Fruit fly (Drosophila melanogaster) whole organism, wandering third instar larva: Measurements from ENCODE around the gene Dnali1.

Experiments
- Abd-B ChIP-seq: fragments of >200 bp; optimal IDR thresholded peaks from 2 replicates; lab custom pipeline; 2017; ENCODE audit warnings: missing biosample characterization, missing genetic modification characterization
- CG32264 ChIP-seq: fragments of 200-800 bp; sonication (Bioruptor generic); optimal IDR thresholded peaks from 2 replicates; lab custom pipeline; 2016; ENCODE audit warnings: missing biosample characterization, missing genetic modification characterization
- CG9705 ChIP-seq: fragments of 200-800 bp; sonication (Bioruptor generic); optimal IDR thresholded peaks from 2 replicates; lab custom pipeline; 2018; ENCODE audit warnings: missing biosample characterization, mild to moderate bottlenecking, missing genetic modification characterization
- CrebA ChIP-seq: fragments of 200-800 bp; sonication (Bioruptor generic); optimal IDR thresholded peaks from 2 replicates; lab custom pipeline; 2016; ENCODE audit warnings: missing biosample characterization, mild to moderate bottlenecking, missing genetic modification characterization, borderline replicate concordance
- Dfd ChIP-seq: fragments of >200 bp; optimal IDR thresholded peaks from 2 replicates; lab custom pipeline; 2017; ENCODE audit warnings: missing biosample characterization, missing genetic modification characterization
- Dif ChIP-seq: fragments of 200-275, 200-300 bp; sonication (Bioruptor generic); optimal IDR thresholded peaks from 2 replicates; lab custom pipeline; 2018; ENCODE audit warnings: missing biosample characterization, missing genetic modification characterization; ENCODE audit not compliant: partially characterized antibody
- GATAd ChIP-seq: sonication (Bioruptor generic); optimal IDR thresholded peaks from 2 replicates; lab custom pipeline; 2016; ENCODE audit warnings: missing biosample characterization, missing genetic modification characterization
- HLH106 ChIP-seq: fragments of 200-800 bp; optimal IDR thresholded peaks from 3 replicates; lab custom pipeline; 2019; ENCODE audit warnings: missing biosample characterization, mild to moderate bottlenecking, missing genetic modification characterization, moderate library complexity
- Hnf4 ChIP-seq: fragments of 200-800 bp; sonication (Bioruptor generic); optimal IDR thresholded peaks from 2 replicates; lab custom pipeline; 2016; ENCODE audit warnings: missing biosample characterization, mild to moderate bottlenecking, missing genetic modification characterization
- Hr78 ChIP-seq: fragments of >200 bp; optimal IDR thresholded peaks from 2 replicates; lab custom pipeline; 2017; ENCODE audit warnings: missing biosample characterization, missing genetic modification characterization
- Hr83 ChIP-seq: fragments of 200-300 bp; sonication (Bioruptor generic); optimal IDR thresholded peaks from 2 replicates; lab custom pipeline; 2016; ENCODE audit warnings: missing biosample characterization, mild to moderate bottlenecking, missing genetic modification characterization, moderate library complexity; ENCODE audit not compliant: poor library complexity, severe bottlenecking
- Jra ChIP-seq: sonication (Bioruptor generic); optimal IDR thresholded peaks from 2 replicates; lab custom pipeline; 2016; ENCODE audit warnings: missing biosample characterization, missing genetic modification characterization
- Mio ChIP-seq: sonication (Bioruptor generic); optimal IDR thresholded peaks from 2 replicates; lab custom pipeline; 2016; ENCODE audit warnings: missing biosample characterization, missing genetic modification characterization
- Myc ChIP-seq: fragments of >200 bp; optimal IDR thresholded peaks from 2 replicates; lab custom pipeline; 2017
- N ChIP-seq: fragments of >200 bp; optimal IDR thresholded peaks from 2 replicates; lab custom pipeline; 2018; ENCODE audit warnings: missing biosample characterization, missing external identifiers, missing genetic modification characterization
- OdsH ChIP-seq: fragments of 200-800 bp; sonication (Bioruptor generic); optimal IDR thresholded peaks from 2 replicates; lab custom pipeline; 2016; ENCODE audit warnings: missing biosample characterization, mild to moderate bottlenecking, missing genetic modification characterization
- Sp1 ChIP-seq: fragments of 200-800 bp; sonication (Bioruptor generic); optimal IDR thresholded peaks from 3 replicates; lab custom pipeline; 2019; ENCODE audit warnings: missing biosample characterization, mild to moderate bottlenecking, missing genetic modification characterization, moderate library complexity
- Vsx2 ChIP-seq: fragments of 200-300, 225-300 bp; sonication (Bioruptor generic); optimal IDR thresholded peaks from 2 replicates; lab custom pipeline; 2018; ENCODE audit warnings: missing biosample characterization, missing genetic modification characterization; ENCODE audit not compliant: partially characterized antibody
- br ChIP-seq: fragments of 200-800 bp; sonication (Bioruptor generic); optimal IDR thresholded peaks from 2 replicates; lab custom pipeline; 2016; ENCODE audit warnings: missing biosample characterization, missing genetic modification characterization
- brk ChIP-seq: fragments of 200-800 bp; sonication (Bioruptor generic); optimal IDR thresholded peaks from 2 replicates; lab custom pipeline; 2016; ENCODE audit warnings: missing biosample characterization, mild to moderate bottlenecking, missing genetic modification characterization
- dl ChIP-seq, 2 experiments: fragments of 175-275, 200-275 bp in 1 of 2; fragments of 200-275 bp in 1 of 2; sonication (Bioruptor generic); optimal IDR thresholded peaks; lab custom pipeline; 2018; ENCODE audit warnings: mild to moderate bottlenecking in 2 of 2, missing biosample characterization in 2 of 2, missing genetic modification characterization in 2 of 2, moderate library complexity in 2 of 2; ENCODE audit not compliant: partially characterized antibody in 2 of 2, insufficient read depth in 1 of 2
- dmrt93B ChIP-seq: fragments of 200-800 bp; sonication (Bioruptor generic); optimal IDR thresholded peaks from 2 replicates; lab custom pipeline; 2018; ENCODE audit warnings: missing biosample characterization, mild to moderate bottlenecking, missing genetic modification characterization
- dsf ChIP-seq: sonication (Bioruptor generic); optimal IDR thresholded peaks from 2 replicates; lab custom pipeline; 2016; ENCODE audit warnings: missing biosample characterization, missing genetic modification characterization, borderline replicate concordance
- ey ChIP-seq: fragments of 200-800 bp; sonication (Bioruptor generic); optimal IDR thresholded peaks from 2 replicates; lab custom pipeline; 2016; ENCODE audit warnings: missing biosample characterization, missing genetic modification characterization
- foxo ChIP-seq, 2 experiments: fragments of 200-800 bp; sonication (Bioruptor generic); optimal IDR thresholded peaks; 2 replicates in 1 of 2; 3 replicates in 1 of 2; lab custom pipeline; 2016 to 2017; ENCODE audit warnings: missing biosample characterization in 2 of 2, missing genetic modification characterization in 2 of 2
- fru ChIP-seq: fragments of 200-800 bp; sonication (Bioruptor generic); optimal IDR thresholded peaks from 3 replicates; lab custom pipeline; 2016; ENCODE audit warnings: missing biosample characterization, mild to moderate bottlenecking, missing genetic modification characterization
- h ChIP-seq: fragments of 200-800 bp; sonication (Bioruptor generic); optimal IDR thresholded peaks from 3 replicates; lab custom pipeline; 2016; ENCODE audit warnings: missing biosample characterization, mild to moderate bottlenecking, missing genetic modification characterization
- jim ChIP-seq: fragments of 175-275, 200-325 bp; sonication (Bioruptor generic); optimal IDR thresholded peaks from 2 replicates; lab custom pipeline; 2016; ENCODE audit warnings: missing biosample characterization, mild to moderate bottlenecking, missing genetic modification characterization
- lola ChIP-seq: fragments of >200 bp; optimal IDR thresholded peaks from 2 replicates; lab custom pipeline; 2017; ENCODE audit warnings: missing biosample characterization, missing genetic modification characterization
- pan ChIP-seq: fragments of >200 bp; optimal IDR thresholded peaks from 2 replicates; lab custom pipeline; 2017
- psq ChIP-seq: fragments of 200-800 bp; sonication (Bioruptor generic); optimal IDR thresholded peaks from 3 replicates; lab custom pipeline; 2017; ENCODE audit warnings: missing biosample characterization, mild to moderate bottlenecking, missing genetic modification characterization, moderate library complexity
- rgr ChIP-seq: fragments of 200-800 bp; sonication (Bioruptor generic); optimal IDR thresholded peaks from 3 replicates; lab custom pipeline; 2016; ENCODE audit warnings: missing biosample characterization, mild to moderate bottlenecking, missing genetic modification characterization
- sv ChIP-seq: fragments of 200-800 bp; sonication (Bioruptor generic); optimal IDR thresholded peaks from 3 replicates; lab custom pipeline; 2016; ENCODE audit warnings: missing biosample characterization, missing genetic modification characterization
- tai ChIP-seq: sonication (Bioruptor generic); optimal IDR thresholded peaks from 2 replicates; lab custom pipeline; 2016; ENCODE audit warnings: missing biosample characterization, missing genetic modification characterization
- usp ChIP-seq: fragments of >200 bp; optimal IDR thresholded peaks from 2 replicates; lab custom pipeline; 2017; ENCODE audit warnings: missing biosample characterization, missing genetic modification characterization
- woc ChIP-seq: sonication (Bioruptor generic); optimal IDR thresholded peaks from 2 replicates; lab custom pipeline; 2016; ENCODE audit warnings: missing biosample characterization, mild to moderate bottlenecking, missing genetic modification characterization

Dnali1 gene

DNA sequence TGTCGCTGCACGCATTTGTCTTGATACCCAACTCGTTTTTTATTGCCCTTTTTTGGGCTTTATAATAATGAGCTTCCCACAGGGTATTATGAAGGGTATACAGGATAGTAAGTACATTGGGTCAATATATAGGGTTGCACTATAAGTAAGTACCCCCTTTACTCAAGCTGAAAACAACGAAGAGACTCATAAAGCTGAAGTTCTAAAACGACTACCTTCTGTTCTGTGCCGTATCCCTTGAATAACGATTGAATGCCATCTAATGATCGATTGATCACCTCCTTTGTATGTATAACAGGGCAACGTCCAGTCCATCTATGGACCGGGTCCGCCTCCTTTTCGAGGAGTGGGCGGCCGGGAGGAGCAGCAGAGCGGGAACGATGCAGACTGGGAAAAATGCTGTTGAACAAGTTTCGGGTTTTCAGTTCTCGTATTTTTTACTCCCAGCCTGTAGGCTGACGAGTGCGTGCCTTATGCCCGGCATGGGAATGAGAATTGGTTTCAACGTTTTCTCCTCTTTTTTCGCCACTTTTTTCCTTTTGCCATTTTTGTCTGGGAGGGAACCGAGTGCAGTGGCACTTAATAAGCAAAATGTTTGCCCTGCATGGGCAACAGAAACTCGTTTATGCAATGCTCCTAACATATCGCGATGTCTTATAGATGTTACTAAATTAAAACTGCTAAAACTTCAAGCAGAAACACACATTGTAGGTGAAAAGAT, 33.4 kb downstream of the Dnali1 start (continued):
- TF ChIP-seq Vsx2 (GFP tag; lab: Kevin White, UChicago) (peak; percentile 24), Jra (no peak), Hr78 (no peak), woc (peak; percentile 97)
- TF ChIP-seq, all 38 proteins: peak for 16

DNA sequence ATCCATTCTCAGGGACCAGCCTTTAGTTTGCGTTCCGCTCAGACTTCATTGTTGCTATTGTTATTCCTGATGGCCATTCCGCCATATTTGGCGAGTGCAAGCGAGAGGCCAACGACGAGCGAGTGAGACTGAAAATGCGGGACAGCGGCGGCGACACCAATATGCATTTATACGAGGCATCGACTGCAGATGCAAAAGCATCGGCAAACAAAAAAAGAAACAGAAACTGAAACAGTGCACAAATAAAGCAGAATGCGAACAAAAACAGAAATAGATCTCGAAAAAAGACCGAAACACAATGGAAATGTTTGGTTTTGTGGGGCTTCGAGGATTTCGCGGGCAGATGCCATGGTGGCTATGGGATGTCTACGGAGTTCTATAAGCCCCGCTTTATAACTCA, 34.0 kb downstream of the Dnali1 start:
- TF ChIP-seq CrebA (GFP tag; lab: Kevin White, UChicago): no peak
- TF ChIP-seq psq: peak; percentile 77

DNA sequence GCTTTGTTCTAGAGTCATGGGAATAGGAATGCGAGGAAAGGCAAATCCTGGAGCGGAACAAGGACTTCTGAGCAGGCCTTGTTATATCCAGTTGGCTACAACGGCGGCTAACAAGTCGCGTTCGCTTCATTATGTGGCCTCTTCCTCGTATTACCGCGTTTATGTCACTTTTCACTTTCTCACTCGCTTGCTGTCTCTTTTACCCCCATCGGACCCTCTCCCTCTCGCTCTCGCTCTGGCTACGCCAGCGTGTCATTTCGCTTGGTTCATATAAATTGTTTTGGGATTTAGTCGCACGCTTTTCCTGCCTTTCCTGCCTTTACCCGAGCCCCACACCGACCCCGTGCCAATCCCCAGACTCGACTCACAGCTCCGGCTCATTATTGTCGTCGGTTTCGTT, 36.8 kb downstream of the Dnali1 start:
- TF ChIP-seq sv (no peak), Jra (no peak), foxo (GFP tag; optimal IDR thresholded peaks at IDR 0.05; lab: Kevin White, UChicago) (no peak), HLH106 (tag; lab: Kevin White, UChicago) (no peak), CrebA (GFP tag; lab: Kevin White, UChicago) (no peak), Myc (lab: Kevin White, UChicago) (no peak)

DNA sequence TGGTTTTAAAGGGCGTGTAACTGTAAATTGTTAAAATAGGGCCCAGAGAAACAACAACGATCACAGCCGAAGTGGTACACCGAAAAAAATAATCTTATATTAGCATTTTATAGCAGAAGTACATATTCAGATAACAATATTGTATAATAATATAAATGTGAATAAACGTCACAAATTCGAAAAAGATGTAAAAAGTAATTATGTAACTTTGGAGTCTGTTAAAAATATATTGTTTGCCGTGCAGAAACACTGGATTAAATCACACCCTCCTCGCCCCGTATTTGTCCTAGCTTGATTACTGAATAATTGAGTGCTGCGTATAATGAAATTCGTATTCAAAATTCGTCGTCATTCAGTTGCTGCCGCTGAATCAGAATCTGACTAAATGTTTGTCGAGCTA, 37.9 kb downstream of the Dnali1 start:
- no peak for TF ChIP-seq Myc (lab: Kevin White, UChicago)
- peak; percentile 1 for TF ChIP-seq rgr (GFP tag; lab: Kevin White, UChicago)

DNA sequence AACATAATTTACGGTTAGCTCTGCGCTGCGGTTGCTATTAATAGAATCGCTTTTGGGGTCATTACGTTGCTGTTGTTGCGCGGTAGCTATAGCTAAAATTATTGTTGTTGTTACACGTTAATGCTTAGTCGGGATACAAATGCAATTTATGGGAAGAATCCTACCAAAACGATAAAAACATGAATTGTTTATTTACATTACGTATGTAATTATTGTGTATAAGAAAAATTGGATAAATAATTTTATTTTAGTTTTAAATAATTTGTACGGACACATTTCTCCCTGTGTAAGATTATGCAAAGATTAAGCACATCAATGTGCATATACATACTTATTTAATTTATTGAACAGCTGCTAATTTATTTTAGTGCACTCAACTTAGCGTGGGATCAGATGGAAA, 41.2 kb downstream of the Dnali1 start:
- TF ChIP-seq dl (GFP tag; optimal IDR thresholded peaks at IDR 0.05; lab: Kevin White, UChicago; ENCODE audit: insufficient read depth in 1 of 2, partially characterized antibody in 2 of 2) (no peak), Mio (GFP tag; lab: Kevin White, UChicago) (no peak), dsf (GFP tag; lab: Kevin White, UChicago) (no peak), jim (no peak), Vsx2 (GFP tag; lab: Kevin White, UChicago) (no peak)

DNA sequence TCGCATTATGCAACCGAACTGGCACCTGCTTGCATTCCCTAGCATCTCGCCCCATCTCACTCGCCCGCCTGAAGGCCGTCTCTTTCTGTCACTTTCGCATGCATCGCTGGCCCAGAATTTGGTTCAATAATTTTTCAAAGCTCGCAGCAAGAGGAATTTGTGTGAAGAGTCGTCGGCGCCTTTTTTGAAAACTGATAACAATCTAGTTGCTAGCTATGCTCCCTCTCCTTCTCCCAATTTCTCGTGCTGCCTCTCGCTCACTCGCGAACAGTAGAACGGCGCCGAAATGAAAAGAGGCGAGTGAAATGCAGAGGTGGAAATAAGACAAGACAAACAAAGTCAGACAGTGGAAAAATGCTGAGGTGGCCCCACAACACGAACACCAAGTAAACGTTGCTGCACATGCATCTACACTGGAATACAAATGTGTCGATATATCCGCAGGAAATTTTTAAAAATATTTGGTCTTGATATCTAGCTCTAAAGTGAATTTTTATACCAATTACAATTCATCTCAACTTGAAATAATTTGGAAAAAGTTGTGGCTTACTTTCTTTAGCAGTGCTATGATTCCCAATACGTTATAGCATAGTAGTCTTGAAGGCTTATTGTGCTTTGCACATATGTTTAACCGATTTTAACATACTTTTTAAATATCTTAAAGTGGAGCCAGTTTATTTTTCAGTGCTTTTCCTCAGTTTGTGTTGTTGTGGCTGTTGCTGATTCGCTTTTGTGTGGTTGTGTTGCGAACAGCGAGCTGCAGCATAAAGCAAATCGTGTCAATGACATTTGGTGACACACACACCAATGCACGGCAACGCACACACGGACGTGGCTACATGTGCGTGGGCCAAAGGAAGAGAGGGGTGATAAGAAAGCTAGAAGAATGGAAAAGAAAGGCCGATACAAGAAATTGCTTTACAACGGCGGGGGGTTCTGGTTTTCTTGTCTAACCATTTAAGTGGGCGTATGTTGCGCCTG, 41.9 kb downstream of the Dnali1 start:
- TF ChIP-seq foxo (GFP tag; optimal IDR thresholded peaks at IDR 0.05; lab: Kevin White, UChicago) (peak in 1 of 2 experiments; percentile 33), N (GFP tag; lab: Kevin White, UChicago) (no peak), GATAd (GFP tag; lab: Kevin White, UChicago) (no peak), usp (no peak), rgr (GFP tag; lab: Kevin White, UChicago) (peak; percentile 10), Sp1 (GFP tag; lab: Kevin White, UChicago) (peak; percentile 37), Myc (lab: Kevin White, UChicago) (no peak), CG9705 (GFP tag; lab: Kevin White, UChicago) (no peak), h (peak; percentile 51), jim (no peak), fru (GFP tag; lab: Kevin White, UChicago) (peak; percentile 37), pan (no peak), sv (peak; percentile 52), HLH106 (tag; lab: Kevin White, UChicago) (peak; percentile 43), CG32264 (GFP tag; lab: Kevin White, UChicago) (no peak), Hnf4 (GFP tag; lab: Kevin White, UChicago) (no peak), ey (GFP tag; lab: Kevin White, UChicago) (peak; percentile 48), lola (no peak), OdsH (GFP tag; lab: Kevin White, UChicago) (peak; percentile 5), brk (GFP tag; lab: Kevin White, UChicago) (no peak), Jra (no peak), psq (peak; percentile 33), Abd-B (no peak), Dfd (GFP tag; lab: Kevin White, UChicago) (no peak), tai (GFP tag; lab: Kevin White, UChicago) (no peak), br (GFP tag; lab: Kevin White, UChicago) (peak; percentile 15), Dif (no peak), Hr83 (GFP tag; lab: Kevin White, UChicago) (no peak), dmrt93B (GFP tag; lab: Kevin White, UChicago) (no peak)
